Worm (Caenorhabditis elegans): Measurements from ENCODE around the gene ZK512.11.

ce11 chrIII:9161553-9161952, 17.5 kb downstream of the ZK512.11 start, which contains the start of gene ptr-9:
- TF ChIP-seq tbx-37 (GFP tag; conservative IDR thresholded peaks at IDR 0.05) (no peak), tbx-11 (GFP tag; IDR thresholded peaks at IDR 0.05) (no peak), ama-1 (optimal IDR thresholded peaks at IDR 0.05) (no peak), F13C5.2 (tag; optimal IDR thresholded peaks at IDR 0.05) (no peak), pes-1 (GFP tag; IDR thresholded peaks at IDR 0.05) (no peak), scrt-1 (GFP tag; IDR thresholded peaks at IDR 0.05) (no peak), ceh-36 (tag; optimal IDR thresholded peaks at IDR 0.05) (no peak), hmbx-1 (tag; optimal IDR thresholded peaks at IDR 0.05) (no peak), flt-1 (GFP tag; IDR thresholded peaks at IDR 0.05) (no peak), sea-1 (GFP tag; conservative IDR thresholded peaks at IDR 0.05) (no peak), B0310.2 (tag; optimal IDR thresholded peaks at IDR 0.05) (no peak), hmg-4 (GFP tag; optimal IDR thresholded peaks at IDR 0.05) (no peak), tra-4 (tag; optimal IDR thresholded peaks at IDR 0.05) (no peak), ceh-13 (GFP tag; optimal IDR thresholded peaks at IDR 0.05) (no peak)

Data from whole organism, early embryonic.